Worm (Caenorhabditis elegans): ENCODE measurements around the gene F19F10.11.

- no peak for TF ChIP-seq elt-3 (tag; optimal IDR thresholded peaks at IDR 0.05)
- TF ChIP-seq jun-1 (tag; optimal IDR thresholded peaks at IDR 0.05), result no peak
These were observed 24.5 kb upstream of the F19F10.11 start, which contains the start of gene clec-215 for ce11 chrV:7612044-7612443.
